Worm (Caenorhabditis elegans) whole organism, late embryonic: ENCODE measurements around the gene fbxa-55.

ENCODE experiments used
- C08G9.2 ChIP-seq: sonication (generic microtip); optimal IDR thresholded peaks from 2 replicates; lab custom pipeline; 2016; ENCODE audit warnings: mild to moderate bottlenecking, missing genetic modification characterization, moderate library complexity, missing compliant biosample characterization
- K02D7.2 ChIP-seq: sonication (generic microtip); optimal IDR thresholded peaks from 2 replicates; lab custom pipeline; 2017; ENCODE audit warnings: mild to moderate bottlenecking, missing genetic modification characterization, missing compliant biosample characterization
- ahr-1 ChIP-seq: sonication (generic microtip); optimal IDR thresholded peaks from 2 replicates; lab custom pipeline; 2016; ENCODE audit warnings: missing genetic modification characterization, missing compliant biosample characterization
- ceh-2 ChIP-seq: sonication (generic microtip); optimal IDR thresholded peaks from 2 replicates; lab custom pipeline; 2016; ENCODE audit warnings: missing genotype, missing genetic modification characterization, missing compliant biosample characterization
- ceh-22 ChIP-seq: sonication (generic microtip); optimal IDR thresholded peaks from 2 replicates; lab custom pipeline; 2017; ENCODE audit warnings: missing biosample characterization, missing genetic modification characterization
- ceh-24 ChIP-seq: sonication (generic microtip); optimal IDR thresholded peaks from 2 replicates; lab custom pipeline; 2016; ENCODE audit warnings: mild to moderate bottlenecking, missing genetic modification characterization, missing compliant biosample characterization
- ceh-30 ChIP-seq: fragments of 150-350 bp; optimal IDR thresholded peaks from 2 replicates; lab custom pipeline; 2014; ENCODE audit warnings: missing biosample characterization, missing genetic modification characterization
- ceh-31 ChIP-seq: sonication (generic microtip); optimal IDR thresholded peaks from 2 replicates; lab custom pipeline; 2016; ENCODE audit warnings: missing genetic modification characterization, missing compliant biosample characterization
- ceh-45 ChIP-seq: fragments of 200-800 bp; sonication (Bioruptor generic); IDR thresholded peaks from 2 replicates; pipeline ENCODE4 v1.3.6; 2022; ENCODE audit warnings: missing genetic modification reagents, missing genetic modification characterization, missing compliant biosample characterization
- ceh-48 ChIP-seq: sonication (generic microtip); optimal IDR thresholded peaks from 2 replicates; lab custom pipeline; 2016; ENCODE audit warnings: missing genetic modification characterization, inconsistent platforms, missing compliant biosample characterization
- ceh-6 ChIP-seq: fragments of 200-800 bp; sonication (Bioruptor generic); optimal IDR thresholded peaks from 2 replicates; lab custom pipeline; 2018; ENCODE audit warnings: mild to moderate bottlenecking, missing genetic modification characterization, missing compliant biosample characterization
- dmd-4 ChIP-seq: sonication (generic microtip); optimal IDR thresholded peaks from 2 replicates; lab custom pipeline; 2016; ENCODE audit warnings: borderline replicate concordance, missing genetic modification characterization, missing compliant biosample characterization
- elt-2 ChIP-seq: sonication (generic microtip); optimal IDR thresholded peaks from 2 replicates; lab custom pipeline; 2016; ENCODE audit warnings: missing genetic modification reagents, missing genetic modification characterization, missing compliant biosample characterization
- ets-4 ChIP-seq: sonication (generic microtip); optimal IDR thresholded peaks from 2 replicates; lab custom pipeline; 2016; ENCODE audit warnings: missing genetic modification characterization, missing compliant biosample characterization
- fax-1 ChIP-seq: sonication (generic microtip); optimal IDR thresholded peaks from 2 replicates; lab custom pipeline; 2016; ENCODE audit warnings: missing genotype, missing genetic modification characterization, missing compliant biosample characterization
- fkh-10 ChIP-seq: fragments of 150-350 bp; optimal IDR thresholded peaks from 2 replicates; lab custom pipeline; 2014; ENCODE audit warnings: missing biosample characterization, missing genetic modification reagents, missing genetic modification characterization
- fkh-6 ChIP-seq: sonication (generic microtip); optimal IDR thresholded peaks from 2 replicates; lab custom pipeline; 2016; ENCODE audit warnings: missing genetic modification characterization, missing compliant biosample characterization
- hlh-13 ChIP-seq: fragments of 200-800 bp; sonication (Bioruptor generic); optimal IDR thresholded peaks from 2 replicates; lab custom pipeline; 2018; ENCODE audit warnings: mild to moderate bottlenecking, missing genetic modification characterization, missing compliant biosample characterization
- hlh-30 ChIP-seq: sonication (generic microtip); optimal IDR thresholded peaks from 2 replicates; lab custom pipeline; 2017; ENCODE audit warnings: antibody characterized with exemption, missing genetic modification characterization, missing compliant biosample characterization; ENCODE audit not compliant: insufficient read depth
- lim-6 ChIP-seq: sonication (generic microtip); optimal IDR thresholded peaks from 2 replicates; lab custom pipeline; 2016; ENCODE audit warnings: missing genetic modification characterization, missing compliant biosample characterization
- mec-3 ChIP-seq: sonication (generic microtip); optimal IDR thresholded peaks from 2 replicates; lab custom pipeline; 2016; ENCODE audit warnings: borderline replicate concordance, missing genetic modification characterization, missing compliant biosample characterization
- npax-4 ChIP-seq: sonication (generic microtip); optimal IDR thresholded peaks from 2 replicates; lab custom pipeline; 2016; ENCODE audit warnings: missing genetic modification characterization, missing compliant biosample characterization
- odd-2 ChIP-seq: sonication (generic microtip); optimal IDR thresholded peaks from 2 replicates; lab custom pipeline; 2017; ENCODE audit warnings: antibody characterized with exemption, mild to moderate bottlenecking, missing genetic modification characterization, missing compliant biosample characterization
- pat-9 ChIP-seq: fragments of 200-800 bp; sonication (Bioruptor generic); optimal IDR thresholded peaks from 2 replicates; lab custom pipeline; 2018; ENCODE audit warnings: mild to moderate bottlenecking, missing genetic modification characterization, moderate library complexity, missing compliant biosample characterization
- pha-2 ChIP-seq: sonication (generic microtip); optimal IDR thresholded peaks from 2 replicates; lab custom pipeline; 2017; ENCODE audit warnings: mild to moderate bottlenecking, missing genetic modification characterization, missing compliant biosample characterization
- pha-4 ChIP-seq: fragments of 150-350 bp; optimal IDR thresholded peaks from 2 replicates; lab custom pipeline; 2018; ENCODE audit warnings: missing biosample characterization, missing genetic modification reagents, missing genetic modification characterization
- pqm-1 ChIP-seq: sonication (generic microtip); optimal IDR thresholded peaks from 2 replicates; lab custom pipeline; 2016; ENCODE audit warnings: missing genetic modification characterization, missing compliant biosample characterization
- sdc-2 ChIP-seq: sonication (generic microtip); optimal IDR thresholded peaks from 2 replicates; lab custom pipeline; 2016; ENCODE audit warnings: missing genotype, missing genetic modification characterization, missing compliant biosample characterization
- syd-9 ChIP-seq: sonication (generic microtip); optimal IDR thresholded peaks from 2 replicates; lab custom pipeline; 2016; ENCODE audit warnings: mild to moderate bottlenecking, missing genetic modification characterization, moderate library complexity, missing compliant biosample characterization
- tbx-2 ChIP-seq: sonication (generic microtip); optimal IDR thresholded peaks from 2 replicates; lab custom pipeline; 2016; ENCODE audit warnings: missing genetic modification characterization, missing compliant biosample characterization
- tbx-7 ChIP-seq: sonication (generic microtip); optimal IDR thresholded peaks from 2 replicates; lab custom pipeline; 2016; ENCODE audit warnings: missing genotype, missing genetic modification characterization, missing compliant biosample characterization
- unc-42 ChIP-seq: sonication (generic microtip); optimal IDR thresholded peaks from 2 replicates; lab custom pipeline; 2016; ENCODE audit warnings: missing genotype, missing genetic modification characterization, missing compliant biosample characterization
- zip-5 ChIP-seq: sonication (generic microtip); optimal IDR thresholded peaks from 2 replicates; lab custom pipeline; 2016; ENCODE audit warnings: missing genetic modification characterization, missing compliant biosample characterization

Gene fbxa-55

DNA sequence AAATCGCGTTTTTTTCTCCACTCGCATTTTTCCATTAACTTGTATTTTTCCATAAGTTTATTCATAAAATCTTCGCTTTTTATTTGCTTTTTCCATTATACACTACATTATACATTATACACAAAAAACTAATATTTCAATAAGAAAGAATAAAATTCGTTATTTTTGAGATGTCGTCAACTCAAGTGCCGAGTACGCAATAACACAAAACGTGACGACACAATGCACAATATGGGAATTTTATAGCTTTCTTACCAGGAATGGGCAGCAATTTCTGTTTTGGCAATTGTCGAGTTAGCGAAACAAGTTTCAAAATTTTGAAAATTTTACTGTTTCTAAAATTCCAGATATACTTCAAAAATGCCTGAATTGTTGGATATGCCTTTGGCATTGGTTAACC lies 16.3 kb upstream of the fbxa-55 start, which contains the start of gene fbxa-10:
fbxa-10 (plus strand) TSS at position 207 of the 400 bp plus-strand sequence.
- TF ChIP-seq ceh-24 (tag; lab: Kevin White, UChicago) (no peak), tbx-7 (tag; lab: Kevin White, UChicago) (no peak), K02D7.2 (tag; lab: Kevin White, UChicago) (no peak), mec-3 (no peak), hlh-13 (GFP tag; lab: Kevin White, UChicago) (no peak), ceh-45 (GFP tag; lab: Robert Waterston, UW) (no peak), ceh-22 (tag; lab: Kevin White, UChicago) (no peak), ets-4 (tag; lab: Kevin White, UChicago) (no peak), fkh-10 (GFP tag; lab: Kevin White, UChicago) (no peak), pha-2 (tag; lab: Kevin White, UChicago) (no peak), ceh-31 (tag; lab: Kevin White, UChicago) (no peak), ceh-30 (tag; lab: Kevin White, UChicago) (no peak), elt-2 (no peak), fkh-6 (tag; lab: Kevin White, UChicago) (no peak), zip-5 (no peak), ceh-48 (no peak), lim-6 (tag; lab: Kevin White, UChicago) (no peak)

DNA sequence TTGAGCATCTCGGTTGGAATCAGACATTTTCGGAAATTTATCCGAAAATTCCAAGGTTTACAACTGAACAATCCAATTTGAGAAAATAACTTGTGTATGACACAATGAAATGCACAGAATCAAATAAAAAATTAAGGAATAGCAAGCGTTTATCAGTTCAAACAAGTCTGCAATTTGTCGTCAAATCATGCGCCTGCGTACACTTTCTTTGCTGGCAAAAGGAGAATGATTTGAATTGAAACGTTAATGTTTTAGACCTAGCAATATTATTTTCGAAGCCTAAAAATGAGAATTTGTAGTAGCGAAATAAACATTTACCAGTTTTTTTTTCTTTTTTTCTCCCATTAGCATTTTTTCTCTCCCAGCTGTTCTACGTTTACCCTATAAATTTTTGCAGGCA lies 14.6 kb upstream of the fbxa-55 start, which contains the start of the genes fbxa-67 and fbxa-11:
fbxa-67 (minus strand) TSS at position 199 of the 400 bp plus-strand sequence.
fbxa-11 (plus strand) TSS at position 398 of the 400 bp plus-strand sequence.
- TF ChIP-seq pqm-1 (no peak), ceh-48 (no peak), K02D7.2 (tag; lab: Kevin White, UChicago) (no peak), ceh-31 (tag; lab: Kevin White, UChicago) (no peak), npax-4 (tag; lab: Kevin White, UChicago) (no peak), ceh-30 (tag; lab: Kevin White, UChicago) (no peak), pha-2 (tag; lab: Kevin White, UChicago) (no peak), dmd-4 (tag; lab: Kevin White, UChicago) (no peak), ceh-6 (GFP tag; lab: Kevin White, UChicago) (no peak), elt-2 (no peak), pat-9 (no peak), syd-9 (no peak), ceh-2 (tag; lab: Kevin White, UChicago) (no peak), C08G9.2 (no peak), sdc-2 (tag; lab: Kevin White, UChicago) (no peak), tbx-7 (tag; lab: Kevin White, UChicago) (no peak), unc-42 (no peak), odd-2 (tag; lab: Kevin White, UChicago) (no peak), fax-1 (tag; lab: Kevin White, UChicago) (no peak)
- TF ChIP-seq, all 69 proteins: peak for 0

DNA sequence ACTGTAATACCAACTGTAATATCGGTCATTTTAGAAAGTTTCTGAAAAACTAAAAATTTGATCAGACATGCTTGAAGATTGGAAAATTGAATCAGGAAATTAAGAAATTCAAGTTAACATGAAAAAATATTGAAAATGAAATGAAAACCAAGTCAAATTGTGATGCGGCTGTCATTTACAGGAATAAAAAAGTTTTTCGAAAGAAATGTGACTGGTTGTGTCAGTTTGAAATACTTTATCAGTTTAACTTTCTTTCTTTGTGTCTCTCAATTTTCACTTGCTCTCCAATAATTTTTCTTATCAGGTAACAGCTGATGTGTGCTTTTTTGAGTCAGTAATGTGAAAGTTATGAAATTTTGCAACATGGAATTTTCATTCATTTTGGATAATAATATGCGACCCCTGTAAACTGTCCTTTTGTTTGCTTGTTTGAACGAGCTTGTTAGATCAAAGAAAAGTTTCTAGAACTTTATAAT lies 10.4 kb upstream of the fbxa-55 start, which contains the start of gene fbxa-60:
fbxa-60 (minus strand) TSS at position 51 of the 476 bp plus-strand sequence.
- TF ChIP-seq pha-4 (tag; lab: Kevin White, UChicago) (no peak), tbx-2 (tag; lab: Kevin White, UChicago) (no peak), sdc-2 (tag; lab: Kevin White, UChicago) (no peak)

DNA sequence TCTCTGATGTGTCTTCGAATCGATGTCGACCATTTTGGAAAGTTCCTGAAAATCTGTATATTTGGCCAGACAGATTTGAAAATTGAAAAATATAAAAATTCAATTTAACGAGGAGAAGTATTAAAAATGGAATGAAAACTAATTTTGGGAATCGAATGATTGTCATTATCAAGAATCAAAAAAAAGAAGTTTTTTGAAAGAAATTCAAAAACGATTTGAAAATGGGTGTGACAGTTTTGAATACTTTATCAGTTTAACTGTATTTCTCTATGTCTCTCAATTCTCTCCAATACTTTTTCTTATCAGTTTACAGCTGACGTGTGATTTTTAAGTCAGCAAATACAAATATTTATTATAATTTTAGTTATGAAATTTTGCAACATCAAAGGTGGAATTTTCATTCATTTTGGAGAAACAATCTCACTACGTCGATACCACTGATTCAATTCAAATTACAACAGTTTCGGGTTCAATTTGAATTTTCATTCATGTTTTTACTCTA lies 7.6 kb upstream of the fbxa-55 start, which contains the start of gene fbxa-59:
fbxa-59 (minus strand) TSS at position 51 of the 502 bp plus-strand sequence.
- TF ChIP-seq ahr-1 (tag; lab: Kevin White, UChicago) (no peak), hlh-13 (GFP tag; lab: Kevin White, UChicago) (no peak), ceh-45 (GFP tag; lab: Robert Waterston, UW) (no peak), pha-4 (tag; lab: Kevin White, UChicago) (no peak), elt-2 (peak; percentile 16), hlh-30 (tag; lab: Kevin White, UChicago) (no peak), C08G9.2 (no peak)
